Worm (Caenorhabditis elegans): Measurements from ENCODE around the gene srh-192.

srh-192 gene

ce11 chrV:4346799-4347198 is 31.8 kb upstream of the srh-192 start, which contains the start of gene mcm-7 (continued):
- TF ChIP-seq F52B5.7 (tag; optimal IDR thresholded peaks at IDR 0.05): no peak
- TF ChIP-seq lin-54 (GFP tag; optimal IDR thresholded peaks at IDR 0.05): peak; percentile 86
- peak; percentile 70 for TF ChIP-seq egrh-3 (GFP tag; IDR thresholded peaks at IDR 0.05)
- no peak for TF ChIP-seq nfya-2 (GFP tag; IDR thresholded peaks at IDR 0.05)
- no peak for TF ChIP-seq sdz-38 (tag; optimal IDR thresholded peaks at IDR 0.05)
- no peak for TF ChIP-seq hlh-26 (GFP tag; conservative IDR thresholded peaks at IDR 0.05)
- no peak for TF ChIP-seq aptf-2 (GFP tag; conservative IDR thresholded peaks at IDR 0.05)
- TF ChIP-seq mes-4 (tag; optimal IDR thresholded peaks at IDR 0.05): no peak
- TF ChIP-seq mel-28 (tag; optimal IDR thresholded peaks at IDR 0.05; ENCODE audit: borderline replicate concordance): no peak
- TF ChIP-seq F57A8.1 (GFP tag; optimal IDR thresholded peaks at IDR 0.05): no peak
- TF ChIP-seq xnd-1 (tag; optimal IDR thresholded peaks at IDR 0.05): peak; percentile 62
- TF ChIP-seq lag-1 (GFP tag; IDR thresholded peaks at IDR 0.05): no peak
- no peak for TF ChIP-seq ceh-27 (GFP tag; optimal IDR thresholded peaks at IDR 0.05)
- TF ChIP-seq F57C9.4 (tag; optimal IDR thresholded peaks at IDR 0.05): no peak
- no peak for TF ChIP-seq sea-2 (GFP tag; IDR thresholded peaks at IDR 0.05)
- TF ChIP-seq ztf-3 (GFP tag; optimal IDR thresholded peaks at IDR 0.05): no peak
- no peak for TF ChIP-seq F37B4.10 (GFP tag; IDR thresholded peaks at IDR 0.05)
- peak; percentile 27 for TF ChIP-seq snpc-1.3 (tag; optimal IDR thresholded peaks at IDR 0.05; ENCODE audit: insufficient read depth)
- TF ChIP-seq Y53F4B.3 (GFP tag; IDR thresholded peaks at IDR 0.05): no peak
- no peak for TF ChIP-seq ceh-100 (GFP tag; IDR thresholded peaks at IDR 0.05)
- peak; percentile 30 for TF ChIP-seq tbp1 (GFP tag; optimal IDR thresholded peaks at IDR 0.05)
- no peak for TF ChIP-seq tlf-1 (GFP tag; optimal IDR thresholded peaks at IDR 0.05)
- TF ChIP-seq ztf-26 (tag; optimal IDR thresholded peaks at IDR 0.05): no peak
- TF ChIP-seq let-607 (tag; optimal IDR thresholded peaks at IDR 0.05): no peak
- no peak for TF ChIP-seq mxl-1 (tag; optimal IDR thresholded peaks at IDR 0.05)
- peak; percentile 76 for TF ChIP-seq madf-8 (GFP tag; conservative IDR thresholded peaks at IDR 0.05)
- no peak for TF ChIP-seq lin-26 (GFP tag; IDR thresholded peaks at IDR 0.05)
- no peak for TF ChIP-seq Y95B8A.8 (GFP tag; IDR thresholded peaks at IDR 0.05)
- TF ChIP-seq madf-10 (tag; optimal IDR thresholded peaks at IDR 0.05): no peak
- no peak for TF ChIP-seq bed-2 (GFP tag; IDR thresholded peaks at IDR 0.05)
- TF ChIP-seq ceh-91 (GFP tag; IDR thresholded peaks at IDR 0.05): peak; percentile 74
- no peak for TF ChIP-seq nhr-90 (tag; optimal IDR thresholded peaks at IDR 0.05)
- TF ChIP-seq hrde-1 (tag; optimal IDR thresholded peaks at IDR 0.05; ENCODE audit: borderline replicate concordance): no peak
- peak; percentile 45 for TF ChIP-seq F23B12.7 (tag; optimal IDR thresholded peaks at IDR 0.05; ENCODE audit: insufficient read depth)
- TF ChIP-seq egl-18 (GFP tag; IDR thresholded peaks at IDR 0.05): no peak
- no peak for TF ChIP-seq somi-1 (GFP tag; optimal IDR thresholded peaks at IDR 0.05)
- no peak for TF ChIP-seq ZK185.1 (tag; optimal IDR thresholded peaks at IDR 0.05; ENCODE audit: poor library complexity, severe bottlenecking)
- no peak for TF ChIP-seq attf-5 (GFP tag; optimal IDR thresholded peaks at IDR 0.05)
- TF ChIP-seq atf-7 (tag; optimal IDR thresholded peaks at IDR 0.05): no peak
- TF ChIP-seq madf-6 (GFP tag; IDR thresholded peaks at IDR 0.05): peak; percentile 91
- no peak for TF ChIP-seq pha-4 (tag; optimal IDR thresholded peaks at IDR 0.05)
- no peak for TF ChIP-seq akir-1 (GFP tag; optimal IDR thresholded peaks at IDR 0.05)
- TF ChIP-seq K11D2.4 (GFP tag; IDR thresholded peaks at IDR 0.05): no peak
- no peak for TF ChIP-seq F39B2.1 (GFP tag; IDR thresholded peaks at IDR 0.05)
- no peak for TF ChIP-seq snpc-4 (GFP tag; optimal IDR thresholded peaks at IDR 0.05)
- TF ChIP-seq snpc-4 (tag; optimal IDR thresholded peaks at IDR 0.05): peak in 2 of 4 experiments; percentile 49 to 59
- TF ChIP-seq ztf-6 (GFP tag; IDR thresholded peaks at IDR 0.05): no peak
- TF ChIP-seq mcd-1 (GFP tag; IDR thresholded peaks at IDR 0.05): peak; percentile 51; the same call in 1 of the 2 replicates
- TF ChIP-seq ztf-22 (GFP tag; optimal IDR thresholded peaks at IDR 0.05): no peak

All from whole organism, young adult.